Fruit fly (Drosophila melanogaster): Measurements from ENCODE around the gene CG42813.

CG42813 gene

DNA sequence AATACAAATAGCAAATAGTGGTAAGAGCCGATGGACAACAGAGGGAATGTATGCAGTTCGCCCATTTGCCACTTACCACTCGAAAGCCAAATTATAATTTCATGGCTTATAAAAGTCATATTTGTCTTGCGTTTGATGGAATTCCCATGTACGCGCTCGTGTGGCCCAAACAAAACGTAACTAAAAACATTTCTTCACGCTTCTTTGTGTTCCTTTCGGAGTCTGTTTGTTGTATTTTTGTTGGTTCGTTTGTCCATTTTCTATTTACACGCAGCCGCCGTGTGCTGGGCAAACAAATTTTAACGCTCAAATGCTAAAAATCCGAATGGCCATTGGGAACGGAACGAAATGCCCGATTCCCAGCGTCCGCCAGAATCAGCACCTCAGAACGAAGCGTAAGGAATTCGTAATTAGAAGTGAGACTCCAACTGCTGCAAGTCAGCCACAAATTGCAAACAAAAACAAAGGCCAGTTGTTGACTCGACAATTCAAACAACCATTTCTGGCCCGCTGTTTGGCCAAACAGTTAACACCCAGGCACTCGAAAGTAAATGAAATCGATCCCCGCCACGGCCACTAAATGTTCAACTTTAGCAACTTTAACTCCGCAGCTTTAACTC is 19.5 kb downstream of the CG42813 start (continued):
- TF ChIP-seq onecut (GFP tag; IDR thresholded peaks at IDR 0.05) (peak; percentile 59), HLH4C (GFP tag; IDR thresholded peaks at IDR 0.05; ENCODE audit: partially characterized antibody) (no peak), CG8290 (GFP tag; optimal IDR thresholded peaks at IDR 0.05) (peak; percentile 27), CG8290 (tag; optimal IDR thresholded peaks at IDR 0.05) (peak in 1 of 2 experiments; percentile 24), CG10654 (GFP tag; optimal IDR thresholded peaks at IDR 0.05) (peak; percentile 28), wek (GFP tag; optimal IDR thresholded peaks at IDR 0.05) (peak; percentile 72), Hey (tag; optimal IDR thresholded peaks at IDR 0.05) (no peak), CG17385 (GFP tag; optimal IDR thresholded peaks at IDR 0.05) (peak; percentile 30), BtbVII (GFP tag; optimal IDR thresholded peaks at IDR 0.05) (peak; percentile 27), CG7357 (GFP tag; IDR thresholded peaks at IDR 0.05) (no peak), trh (GFP tag; optimal IDR thresholded peaks at IDR 0.05) (peak; percentile 35), h (optimal IDR thresholded peaks at IDR 0.05) (no peak), CG11504 (tag; optimal IDR thresholded peaks at IDR 0.05) (peak; percentile 24), cwo (GFP tag; optimal IDR thresholded peaks at IDR 0.05) (no peak), CoRest (tag; optimal IDR thresholded peaks at IDR 0.05) (peak; percentile 19), Bteb2 (GFP tag; optimal IDR thresholded peaks at IDR 0.05) (no peak), klu (GFP tag; IDR thresholded peaks at IDR 0.05) (0 out of 2 replicates have a peak, but pooled peaks have one; percentile 42), pb (GFP tag; optimal IDR thresholded peaks at IDR 0.05) (no peak), nau (GFP tag; optimal IDR thresholded peaks at IDR 0.05) (peak; percentile 61), CG1233 (GFP tag; optimal IDR thresholded peaks at IDR 0.05) (peak; percentile 60), Hr51 (GFP tag; optimal IDR thresholded peaks at IDR 0.05) (peak in 1 of 2 experiments; percentile 24), CG18619 (GFP tag; optimal IDR thresholded peaks at IDR 0.05) (peak; percentile 47), CG30403 (GFP tag; optimal IDR thresholded peaks at IDR 0.05) (no peak), schlank (tag; optimal IDR thresholded peaks at IDR 0.05) (peak; percentile 33), Drgx (GFP tag; IDR thresholded peaks at IDR 0.05) (no peak), Trl (optimal IDR thresholded peaks at IDR 0.05) (no peak), Trl (GFP tag; optimal IDR thresholded peaks at IDR 0.05) (peak; percentile 58), row (GFP tag; IDR thresholded peaks at IDR 0.05) (no peak), Asciz (GFP tag; optimal IDR thresholded peaks at IDR 0.05) (peak; percentile 61), Atf6 (GFP tag; IDR thresholded peaks at IDR 0.05) (no peak), TFAM (GFP tag; optimal IDR thresholded peaks at IDR 0.05) (no peak), eyg (GFP tag; optimal IDR thresholded peaks at IDR 0.05) (no peak), CG4424 (GFP tag; optimal IDR thresholded peaks at IDR 0.05) (no peak), Xrp1 (GFP tag; IDR thresholded peaks at IDR 0.05) (peak; percentile 68; the same call in 1 of the 2 replicates), CG10147 (GFP tag; optimal IDR thresholded peaks at IDR 0.05) (no peak), Taf1 (GFP tag; IDR thresholded peaks at IDR 0.05) (no peak), NC2β (GFP tag; optimal IDR thresholded peaks at IDR 0.05) (peak; percentile 59), CG8765 (GFP tag; IDR thresholded peaks at IDR 0.05) (no peak), CG6791 (GFP tag; IDR thresholded peaks at IDR 0.05; ENCODE audit: partially characterized antibody) (no peak), mirr (GFP tag; optimal IDR thresholded peaks at IDR 0.05) (no peak), dmrt11E (tag; optimal IDR thresholded peaks at IDR 0.05) (peak; percentile 4), CG9609 (GFP tag; optimal IDR thresholded peaks at IDR 0.05) (no peak), Dad (GFP tag; optimal IDR thresholded peaks at IDR 0.05) (no peak), p53 (GFP tag; optimal IDR thresholded peaks at IDR 0.05) (peak; percentile 9), CG1603 (tag; optimal IDR thresholded peaks at IDR 0.05) (peak; percentile 55), CG13894 (tag; optimal IDR thresholded peaks at IDR 0.05) (no peak), Adf1 (GFP tag; IDR thresholded peaks at IDR 0.05) (no peak), HmgZ (tag; optimal IDR thresholded peaks at IDR 0.05) (peak; percentile 9), tio (GFP tag; optimal IDR thresholded peaks at IDR 0.05) (no peak), D19B (GFP tag; optimal IDR thresholded peaks at IDR 0.05) (no peak), Sry-β (GFP tag; optimal IDR thresholded peaks at IDR 0.05) (no peak)
